Worm (Caenorhabditis elegans) whole organism, L4 larva: ENCODE measurements around the gene F22D3.4.

Source experiments
- D1046.2 ChIP-seq: fragments of 200-800 bp; sonication (Bioruptor generic); IDR thresholded peaks from 2 replicates; pipeline ENCODE4 v1.3.6; 2022; ENCODE audit warnings: missing genetic modification characterization, missing compliant biosample characterization
- F10B5.3 ChIP-seq: sonication (generic microtip); optimal IDR thresholded peaks from 2 replicates; lab custom pipeline; 2016; ENCODE audit warnings: mild to moderate bottlenecking, missing genetic modification characterization, missing compliant biosample characterization
- F44E2.7 ChIP-seq: fragments of 200-800 bp; sonication (Bioruptor generic); IDR thresholded peaks from 2 replicates; pipeline ENCODE4 v2.1.2; 2022; ENCODE audit warnings: missing genetic modification characterization, missing compliant biosample characterization
- R02D3.7 ChIP-seq: fragments of 150-350 bp; sonication (generic microtip); optimal IDR thresholded peaks from 3 replicates; lab custom pipeline; 2014; ENCODE audit warnings: missing biosample characterization, missing genetic modification characterization
- T20F7.1 ChIP-seq: fragments of 200-800 bp; sonication (Bioruptor generic); optimal IDR thresholded peaks from 2 replicates; lab custom pipeline; 2018; ENCODE audit warnings: mild to moderate bottlenecking, missing genetic modification characterization, missing compliant biosample characterization
- Y48G9A.11 ChIP-seq: fragments of 200-800 bp; sonication (Bioruptor generic); IDR thresholded peaks from 2 replicates; pipeline ENCODE4 v1.3.6; 2022; ENCODE audit warnings: missing genetic modification reagents, missing genetic modification characterization, missing compliant biosample characterization
- Y5F2A.4 ChIP-seq: fragments of 200-800 bp; sonication (Bioruptor generic); optimal IDR thresholded peaks from 2 replicates; lab custom pipeline; 2018; ENCODE audit warnings: mild to moderate bottlenecking, missing genetic modification characterization, missing compliant biosample characterization
- Y75B8A.6 ChIP-seq: fragments of 200-800 bp; sonication (Bioruptor generic); IDR thresholded peaks from 2 replicates; pipeline ENCODE4 v1.3.6; 2022; ENCODE audit warnings: missing genetic modification reagents, missing genetic modification characterization, missing compliant biosample characterization
- ZK546.5 ChIP-seq, 2 experiments: sonication (generic microtip); optimal IDR thresholded peaks; 2 replicates each; lab custom pipeline; 2017; ENCODE audit warnings: missing biosample characterization in 2 of 2, missing genetic modification characterization in 2 of 2
- aha-1 ChIP-seq: fragments of 150-350 bp; peaks from one replicate; lab custom pipeline; 2014; ENCODE audit warnings: missing biosample characterization, missing genetic modification characterization
- attf-4 ChIP-seq: sonication (generic microtip); optimal IDR thresholded peaks from 3 replicates; lab custom pipeline; 2017; ENCODE audit warnings: missing biosample characterization, missing genetic modification characterization
- ceh-20 ChIP-seq: fragments of 200-800 bp; sonication (Bioruptor generic); IDR thresholded peaks from 2 replicates; pipeline ENCODE4 v1.3.6; 2022; ENCODE audit warnings: missing genetic modification reagents, missing genetic modification characterization, missing compliant biosample characterization
- ceh-44 ChIP-seq: fragments of 200-800 bp; sonication (Bioruptor generic); IDR thresholded peaks from 2 replicates; pipeline ENCODE4 v1.3.6; 2022; ENCODE audit warnings: missing genetic modification reagents, missing genetic modification characterization, missing compliant biosample characterization
- ces-1 ChIP-seq: fragments of 150-350 bp; sonication (generic microtip); optimal IDR thresholded peaks from 4 replicates; lab custom pipeline; 2014; ENCODE audit warnings: missing biosample characterization, missing genetic modification reagents, missing genetic modification characterization
- daf-12 ChIP-seq: fragments of 150-350 bp; optimal IDR thresholded peaks from 2 replicates; lab custom pipeline; 2014; ENCODE audit warnings: missing biosample characterization, missing genetic modification reagents, missing genetic modification characterization
- daf-19 ChIP-seq: fragments of 200-800 bp; sonication (Bioruptor generic); conservative IDR thresholded peaks from 2 replicates; pipeline ENCODE4 v1.3.6; 2022; ENCODE audit warnings: missing genetic modification characterization, missing compliant biosample characterization
- dmd-6 ChIP-seq: fragments of 200-800 bp; sonication (Bioruptor generic); IDR thresholded peaks from 2 replicates; pipeline ENCODE4 v1.3.6; 2022; ENCODE audit warnings: missing genetic modification reagents, missing genetic modification characterization, missing compliant biosample characterization
- dmd-8 ChIP-seq: fragments of 200-800 bp; sonication (Bioruptor generic); IDR thresholded peaks from 2 replicates; pipeline ENCODE4 v1.3.6; 2022; ENCODE audit warnings: missing genetic modification characterization, missing compliant biosample characterization
- dpl-1 ChIP-seq: fragments of 150-350 bp; optimal IDR thresholded peaks from 2 replicates; lab custom pipeline; 2014; ENCODE audit warnings: missing biosample characterization, missing genetic modification reagents, missing genetic modification characterization
- fos-1 ChIP-seq: fragments of 150-350 bp; optimal IDR thresholded peaks from 2 replicates; lab custom pipeline; 2014; ENCODE audit warnings: missing biosample characterization, missing genetic modification characterization
- gei-8 ChIP-seq: fragments of 200-800 bp; sonication (Bioruptor generic); optimal IDR thresholded peaks from 2 replicates; lab custom pipeline; 2018; ENCODE audit warnings: mild to moderate bottlenecking, missing genetic modification characterization, missing compliant biosample characterization
- hif-1 ChIP-seq, 2 experiments: sonication (generic microtip); optimal IDR thresholded peaks; 2 replicates each; lab custom pipeline; 2016 to 2017; ENCODE audit warnings: missing compliant biosample characterization in 2 of 2, missing genetic modification characterization in 2 of 2, missing genetic modification reagents in 2 of 2, missing genotype in 2 of 2, mild to moderate bottlenecking in 1 of 2
- hlh-30 ChIP-seq: sonication (generic microtip); optimal IDR thresholded peaks from 2 replicates; lab custom pipeline; 2017; ENCODE audit warnings: antibody characterized with exemption, mild to moderate bottlenecking, missing genetic modification characterization, missing compliant biosample characterization; ENCODE audit not compliant: insufficient read depth
- lin-15B ChIP-seq: fragments of 150-350 bp; sonication (generic microtip); optimal IDR thresholded peaks from 3 replicates; lab custom pipeline; 2014; ENCODE audit warnings: missing biosample characterization, missing genetic modification characterization
- lin-38 ChIP-seq: fragments of 200-800 bp; sonication (Bioruptor generic); IDR thresholded peaks from 2 replicates; pipeline ENCODE4 v1.3.6; 2022; ENCODE audit warnings: missing genetic modification reagents, missing genetic modification characterization, missing compliant biosample characterization
- lsy-2 ChIP-seq, 2 experiments: fragments of 150-350 bp in 1 of 2; sonication (generic microtip) in 1 of 2; optimal IDR thresholded peaks; 2 replicates each; lab custom pipeline; 2014 to 2017; ENCODE audit warnings: missing biosample characterization in 2 of 2, missing genetic modification characterization in 2 of 2
- mep-1 ChIP-seq: fragments of 150-350 bp; sonication (generic microtip); optimal IDR thresholded peaks from 3 replicates; lab custom pipeline; 2014; ENCODE audit warnings: missing biosample characterization, missing genetic modification characterization
- nhr-10 ChIP-seq: fragments of 150-350 bp; optimal IDR thresholded peaks from 2 replicates; lab custom pipeline; 2014; ENCODE audit warnings: missing biosample characterization, missing genetic modification characterization
- nhr-111 ChIP-seq: fragments of 200-800 bp; sonication (Bioruptor generic); optimal IDR thresholded peaks from 2 replicates; lab custom pipeline; 2018; ENCODE audit warnings: mild to moderate bottlenecking, missing genetic modification characterization, missing compliant biosample characterization
- nhr-237 ChIP-seq: sonication (generic microtip); optimal IDR thresholded peaks from 2 replicates; lab custom pipeline; 2017; ENCODE audit warnings: missing biosample characterization, missing genetic modification characterization
- nhr-25 ChIP-seq: sonication (generic microtip); optimal IDR thresholded peaks from 2 replicates; lab custom pipeline; 2017; ENCODE audit warnings: missing genetic modification characterization, mild to moderate bottlenecking, missing compliant biosample characterization, antibody characterized with exemption, moderate library complexity, borderline replicate concordance; ENCODE audit not compliant: insufficient read depth
- nhr-48 ChIP-seq: sonication (generic microtip); optimal IDR thresholded peaks from 2 replicates; lab custom pipeline; 2016; ENCODE audit warnings: mild to moderate bottlenecking, missing genetic modification characterization, missing compliant biosample characterization
- pha-4 ChIP-seq, 2 experiments: fragments of 150-350 bp in 1 of 2; fragments of 200-800 bp in 1 of 2; sonication (Bioruptor generic) in 1 of 2; IDR thresholded peaks in 1 of 2; optimal IDR thresholded peaks in 1 of 2; 2 replicates each; pipeline versions ENCODE4 v1.3.6 to Lab custom; 2014 to 2022; ENCODE audit warnings: missing genetic modification characterization in 2 of 2, missing genetic modification reagents in 2 of 2, missing biosample characterization in 1 of 2, missing compliant biosample characterization in 1 of 2
- php-3 ChIP-seq: fragments of 200-800 bp; sonication (Bioruptor generic); IDR thresholded peaks from 2 replicates; pipeline ENCODE4 v1.3.6; 2022; ENCODE audit warnings: missing genetic modification reagents, missing genetic modification characterization, missing compliant biosample characterization
- saeg-2 ChIP-seq: fragments of 200-800 bp; sonication (Bioruptor generic); IDR thresholded peaks from 2 replicates; pipeline ENCODE4 v1.3.6; 2022; ENCODE audit warnings: missing genetic modification reagents, missing genetic modification characterization, missing compliant biosample characterization
- skn-1 ChIP-seq: fragments of 150-350 bp; optimal IDR thresholded peaks from 2 replicates; lab custom pipeline; 2014; ENCODE audit warnings: missing biosample characterization, missing genetic modification characterization
- snpc-1.2 ChIP-seq: fragments of 200-800 bp; sonication (Bioruptor generic); IDR thresholded peaks from 2 replicates; pipeline ENCODE4 v1.3.6; 2022; ENCODE audit warnings: missing genetic modification reagents, missing genetic modification characterization, missing compliant biosample characterization
- snpc-4 ChIP-seq: fragments of 150-350 bp; optimal IDR thresholded peaks from 2 replicates; lab custom pipeline; 2014; ENCODE audit warnings: missing biosample characterization, missing genetic modification characterization
- spr-1 ChIP-seq: sonication (generic microtip); optimal IDR thresholded peaks from 2 replicates; lab custom pipeline; 2016; ENCODE audit warnings: mild to moderate bottlenecking, missing genetic modification characterization, missing compliant biosample characterization
- unc-130 ChIP-seq: sonication (generic microtip); optimal IDR thresholded peaks from 2 replicates; lab custom pipeline; 2016; ENCODE audit warnings: missing genetic modification reagents, missing genetic modification characterization, missing compliant biosample characterization
- unc-39 ChIP-seq: sonication (generic microtip); optimal IDR thresholded peaks from 2 replicates; lab custom pipeline; 2017; ENCODE audit warnings: missing biosample characterization, missing genetic modification characterization
- ztf-7 ChIP-seq: fragments of 150-350 bp; optimal IDR thresholded peaks from 2 replicates; lab custom pipeline; 2014; ENCODE audit warnings: missing biosample characterization, missing genetic modification characterization

Gene F22D3.4

ce11 chrII:6968191-6968675 lies 40.8 kb upstream of the F22D3.4 start (continued):
- peak; percentile 83 for TF ChIP-seq nhr-25
- TF ChIP-seq fos-1, result no peak
- TF ChIP-seq gei-8 (GFP tag; lab: Kevin White, UChicago), result peak; percentile 71
- no peak for TF ChIP-seq Y75B8A.6 (GFP tag; lab: Robert Waterston, UW)
- peak; percentile 82 for TF ChIP-seq snpc-1.2 (GFP tag; lab: Robert Waterston, UW)
- peak; percentile 75 for TF ChIP-seq F10B5.3
- peak; percentile 83 for TF ChIP-seq mep-1 (tag; lab: Kevin White, UChicago)
- TF ChIP-seq skn-1, result no peak
- TF ChIP-seq aha-1 (tag; lab: Kevin White, UChicago), result peak; percentile 86
- no peak for TF ChIP-seq attf-4 (tag; lab: Kevin White, UChicago)
- TF ChIP-seq dmd-8, result 0 out of 2 replicates have a peak, but pooled peaks have one; percentile 40
- peak; percentile 72 for TF ChIP-seq lin-38
- peak; percentile 70; the same call in 1 of the 2 replicates for TF ChIP-seq pha-4 (GFP tag; IDR thresholded peaks at IDR 0.05; lab: Robert Waterston, UW)
- no peak for TF ChIP-seq pha-4 (tag; optimal IDR thresholded peaks at IDR 0.05; lab: Kevin White, UChicago)
- TF ChIP-seq nhr-237 (tag; lab: Kevin White, UChicago), result no peak
- TF ChIP-seq ces-1, result no peak
- TF ChIP-seq daf-12 (tag; lab: Kevin White, UChicago), result no peak
- TF ChIP-seq spr-1 (tag; lab: Kevin White, UChicago), result peak; percentile 68
- TF ChIP-seq F44E2.7 (GFP tag; lab: Robert Waterston, UW), result no peak
- TF ChIP-seq hif-1 (tag; optimal IDR thresholded peaks at IDR 0.05; lab: Kevin White, UChicago), result no peak
- TF ChIP-seq snpc-4 (tag; lab: Kevin White, UChicago), result peak; percentile 88
- TF ChIP-seq nhr-111 (GFP tag; lab: Kevin White, UChicago), result peak; percentile 55
- TF ChIP-seq nhr-10 (tag; lab: Kevin White, UChicago), result no peak
- TF ChIP-seq nhr-48 (tag; lab: Kevin White, UChicago), result peak; percentile 75
- no peak for TF ChIP-seq ztf-7 (tag; lab: Kevin White, UChicago)
- TF ChIP-seq daf-19 (GFP tag; lab: Robert Waterston, UW), result no peak
- TF ChIP-seq Y5F2A.4 (GFP tag; lab: Kevin White, UChicago), result peak; percentile 49

ce11 chrII:6967618-6968017 lies 40.2 kb upstream of the F22D3.4 start, which contains the start of gene eif-2Bgamma:
Gene eif-2Bgamma, minus strand, starts transcription at chrII:6967648.
- TF ChIP-seq hif-1 (tag; optimal IDR thresholded peaks at IDR 0.05; lab: Kevin White, UChicago) (no peak), lsy-2 (tag; optimal IDR thresholded peaks at IDR 0.05; lab: Kevin White, UChicago) (peak in 1 of 2 experiments; percentile 70), ceh-20 (GFP tag; lab: Robert Waterston, UW) (no peak), ceh-44 (no peak), Y48G9A.11 (GFP tag; lab: Robert Waterston, UW) (peak; percentile 89), saeg-2 (GFP tag; lab: Robert Waterston, UW) (no peak), unc-39 (tag; lab: Kevin White, UChicago) (no peak), aha-1 (tag; lab: Kevin White, UChicago) (peak; percentile 44), T20F7.1 (GFP tag; lab: Kevin White, UChicago) (peak; percentile 96), R02D3.7 (tag; lab: Kevin White, UChicago) (peak; percentile 51), dpl-1 (GFP tag; lab: Kevin White, UChicago) (peak; percentile 29), hlh-30 (peak; percentile 49)

ce11 chrII:6965573-6965972 lies 38.2 kb upstream of the F22D3.4 start, which contains the start of gene tra-2:
Gene tra-2, minus strand, starts transcription at chrII:6965673.
- TF ChIP-seq unc-130 (no peak), D1046.2 (no peak), Y5F2A.4 (GFP tag; lab: Kevin White, UChicago) (no peak), php-3 (GFP tag; lab: Robert Waterston, UW) (no peak), hif-1 (tag; optimal IDR thresholded peaks at IDR 0.05; lab: Kevin White, UChicago) (no peak), nhr-111 (GFP tag; lab: Kevin White, UChicago) (no peak), ztf-7 (tag; lab: Kevin White, UChicago) (no peak), Y75B8A.6 (GFP tag; lab: Robert Waterston, UW) (no peak), lin-15B (no peak), daf-12 (tag; lab: Kevin White, UChicago) (no peak), dmd-6 (no peak), ZK546.5 (tag; optimal IDR thresholded peaks at IDR 0.05; lab: Kevin White, UChicago) (no peak)
